Fruit fly (Drosophila melanogaster): ENCODE results near the gene CG32379.

Gene CG32379

dm6 chr3L:7434715-7435653, 38.8 kb downstream of the CG32379 start, which contains the start of gene Rac2:
Gene Rac2, minus strand, starts transcription at chr3L:7435190.
- TF ChIP-seq noc (tag; optimal IDR thresholded peaks at IDR 0.05), result peak; percentile 60

- TF ChIP-seq noc (tag; optimal IDR thresholded peaks at IDR 0.05), result no peak
Measured at dm6 chr3L:7437366-7437765, 41.2 kb downstream of the CG32379 start, which contains the start of gene CG14835. Gene CG14835, minus strand, starts transcription at chr3L:7437466.

- no peak for TF ChIP-seq noc (tag; optimal IDR thresholded peaks at IDR 0.05)
Measured at dm6 chr3L:7439305-7439704, 43.1 kb downstream of the CG32379 start, which contains the start of gene sphinx1. Gene sphinx1, minus strand, starts transcription at chr3L:7439405.

dm6 chr3L:7440633-7441032, 44.5 kb downstream of the CG32379 start, which contains the start of gene sphinx2:
Gene sphinx2, minus strand, starts transcription at chr3L:7440733.
- no peak for TF ChIP-seq noc (tag; optimal IDR thresholded peaks at IDR 0.05)
